Fruit fly (Drosophila melanogaster): Measurements from ENCODE around the gene CG13887.

CG13887 gene

DNA sequence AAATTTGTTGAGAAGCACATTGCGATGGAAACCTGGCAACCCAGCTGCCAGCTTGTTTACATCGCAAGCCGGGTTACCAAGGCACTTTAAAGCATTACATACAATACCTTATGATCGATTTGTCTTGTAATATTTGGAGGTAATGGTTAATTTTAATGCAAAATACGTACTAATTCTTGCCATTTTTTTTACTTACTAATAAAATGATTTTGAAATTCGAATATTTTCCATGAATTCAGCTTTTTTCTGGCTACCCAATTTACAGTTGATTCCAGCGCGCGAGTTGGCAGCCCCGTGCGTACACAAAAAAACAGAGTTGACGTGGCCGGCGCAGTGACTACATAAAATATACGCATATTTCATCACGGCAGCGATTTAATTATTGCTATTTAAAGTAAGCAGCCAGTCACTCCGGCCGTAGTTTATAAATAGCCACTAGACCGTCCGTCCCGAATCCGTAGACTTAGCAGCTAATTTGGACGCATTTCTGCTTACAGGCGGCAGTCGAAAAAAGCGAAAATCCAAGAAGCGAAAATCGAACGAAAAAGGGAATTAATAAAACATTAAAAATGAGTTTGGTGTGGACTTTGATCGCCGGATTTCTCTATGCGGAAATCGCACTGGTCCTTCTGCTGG, at the start of gene CG13887, which contains the start of gene CG13901 (continued):
- peak; percentile 78 for TF ChIP-seq ERR (GFP tag; optimal IDR thresholded peaks at IDR 0.05)
- TF ChIP-seq zfh1 (GFP tag; IDR thresholded peaks at IDR 0.05): peak; percentile 88
- peak; percentile 82 for TF ChIP-seq CG31224 (GFP tag; IDR thresholded peaks at IDR 0.05)
- TF ChIP-seq CG5180 (GFP tag; optimal IDR thresholded peaks at IDR 0.05): peak; percentile 65
- TF ChIP-seq tgo (GFP tag; IDR thresholded peaks at IDR 0.05): peak; percentile 89
- TF ChIP-seq Sox100B (GFP tag; optimal IDR thresholded peaks at IDR 0.05): no peak
- TF ChIP-seq gem (tag; optimal IDR thresholded peaks at IDR 0.05): peak; percentile 93
- peak; percentile 61 for TF ChIP-seq ftz-f1 (GFP tag; optimal IDR thresholded peaks at IDR 0.05)
- TF ChIP-seq sd (tag; optimal IDR thresholded peaks at IDR 0.05): peak; percentile 89
- TF ChIP-seq nerfin-1 (tag; optimal IDR thresholded peaks at IDR 0.05): peak; percentile 88
- TF ChIP-seq schlank (tag; optimal IDR thresholded peaks at IDR 0.05): peak; percentile 81
- TF ChIP-seq chm (GFP tag; IDR thresholded peaks at IDR 0.05): peak; percentile 84
- TF ChIP-seq ATbp (GFP tag; optimal IDR thresholded peaks at IDR 0.05): peak; percentile 78
- peak; percentile 72 for TF ChIP-seq CG5245 (GFP tag; optimal IDR thresholded peaks at IDR 0.05)
- peak; percentile 68; the same call in 1 of the 3 replicates for TF ChIP-seq CG3726 (GFP tag; IDR thresholded peaks at IDR 0.05)
- TF ChIP-seq p53 (GFP tag; optimal IDR thresholded peaks at IDR 0.05): peak; percentile 77
- TF ChIP-seq Xbp1 (GFP tag; optimal IDR thresholded peaks at IDR 0.05): peak; percentile 97
- TF ChIP-seq NC2α (GFP tag; optimal IDR thresholded peaks at IDR 0.05): peak; percentile 78
- peak; percentile 95 for TF ChIP-seq CG3847 (GFP tag; IDR thresholded peaks at IDR 0.05)
- peak; percentile 87 for TF ChIP-seq Fer2 (tag; optimal IDR thresholded peaks at IDR 0.05)
- TF ChIP-seq klu (GFP tag; IDR thresholded peaks at IDR 0.05): peak; percentile 82
- no peak for TF ChIP-seq Stat92E (GFP tag; optimal IDR thresholded peaks at IDR 0.05)
- peak; percentile 87 for TF ChIP-seq CG16815 (GFP tag; optimal IDR thresholded peaks at IDR 0.05)
- TF ChIP-seq Chrac-16 (GFP tag; optimal IDR thresholded peaks at IDR 0.05): peak; percentile 94
- peak; percentile 74 for TF ChIP-seq D19B (GFP tag; optimal IDR thresholded peaks at IDR 0.05)
- TF ChIP-seq CG9215 (GFP tag; IDR thresholded peaks at IDR 0.05): peak; percentile 85
- peak; percentile 84 for TF ChIP-seq Mrtf (GFP tag; IDR thresholded peaks at IDR 0.05)
- no peak for TF ChIP-seq nau (GFP tag; optimal IDR thresholded peaks at IDR 0.05)
- peak; percentile 89 for TF ChIP-seq CG33213 (GFP tag; optimal IDR thresholded peaks at IDR 0.05)
- peak; percentile 90 for TF ChIP-seq bcd (GFP tag; optimal IDR thresholded peaks at IDR 0.05)
- peak; percentile 94 for TF ChIP-seq ind (GFP tag; optimal IDR thresholded peaks at IDR 0.05)
- peak; percentile 87 for TF ChIP-seq CG2116 (GFP tag; optimal IDR thresholded peaks at IDR 0.05)
- TF ChIP-seq CG7963 (GFP tag; IDR thresholded peaks at IDR 0.05; ENCODE audit: partially characterized antibody): no peak
- TF ChIP-seq CG4707 (GFP tag; optimal IDR thresholded peaks at IDR 0.05): peak; percentile 53
- peak; percentile 91 for TF ChIP-seq vfl (GFP tag; optimal IDR thresholded peaks at IDR 0.05)
- peak; percentile 65; the same call in 1 of the 2 replicates for TF ChIP-seq peb (GFP tag; IDR thresholded peaks at IDR 0.05)
- peak; percentile 75 for TF ChIP-seq Vsx1 (GFP tag; optimal IDR thresholded peaks at IDR 0.05)
- TF ChIP-seq Atf6 (GFP tag; IDR thresholded peaks at IDR 0.05): peak; percentile 86
- TF ChIP-seq CG30020 (tag; optimal IDR thresholded peaks at IDR 0.05): peak; percentile 82
- peak; percentile 87 for TF ChIP-seq E2f1 (GFP tag; IDR thresholded peaks at IDR 0.05)
- TF ChIP-seq CG17186 (GFP tag; optimal IDR thresholded peaks at IDR 0.05): peak; percentile 96
- peak; percentile 79 for TF ChIP-seq CG32767 (GFP tag; IDR thresholded peaks at IDR 0.05)
- peak; percentile 63 for TF ChIP-seq CG3838 (GFP tag; optimal IDR thresholded peaks at IDR 0.05)
- peak; percentile 80 for TF ChIP-seq gcm2 (GFP tag; optimal IDR thresholded peaks at IDR 0.05)
- TF ChIP-seq CG14965 (GFP tag; optimal IDR thresholded peaks at IDR 0.05; ENCODE audit: borderline replicate concordance): no peak
- peak; percentile 76 for TF ChIP-seq ssp (GFP tag; IDR thresholded peaks at IDR 0.05)
- TF ChIP-seq ci (GFP tag; IDR thresholded peaks at IDR 0.05): peak; percentile 86
- peak; percentile 92 for TF ChIP-seq CG10654 (GFP tag; optimal IDR thresholded peaks at IDR 0.05)
- TF ChIP-seq CG14441 (GFP tag; IDR thresholded peaks at IDR 0.05): peak; percentile 92
- TF ChIP-seq CG6813 (GFP tag; optimal IDR thresholded peaks at IDR 0.05): peak; percentile 75
